Worm (Caenorhabditis elegans): ENCODE data around the gene asp-13.

DNA sequence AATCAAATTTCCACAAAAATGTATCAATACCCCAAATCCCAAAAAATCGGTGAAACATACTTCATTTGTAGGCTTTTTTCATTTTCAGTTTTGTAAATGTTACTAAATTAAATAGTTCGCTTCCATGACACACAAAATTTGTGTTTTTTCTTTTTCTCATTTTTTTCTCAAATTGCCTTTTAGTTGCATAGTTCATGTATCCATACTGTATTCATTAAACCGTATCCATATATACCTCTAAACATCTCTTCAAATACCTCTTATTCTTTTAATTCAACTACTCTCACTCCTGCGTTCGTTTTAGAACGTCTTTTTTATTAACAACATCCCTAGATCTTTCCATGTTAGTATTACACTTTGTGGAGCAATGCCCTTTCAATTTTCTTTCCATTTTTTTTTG lies 27.8 kb upstream of the asp-13 start:
- TF ChIP-seq dao-5 (tag; optimal IDR thresholded peaks at IDR 0.05) (no peak), W03F9.2 (tag; optimal IDR thresholded peaks at IDR 0.05) (no peak)
